Worm (Caenorhabditis elegans) whole organism, early embryonic: ENCODE results near the gene tag-241.

Experiments used
- B0310.2 ChIP-seq: sonication (generic microtip); optimal IDR thresholded peaks from 2 replicates; lab custom pipeline; 2016; ENCODE audit warnings: mild to moderate bottlenecking, missing genetic modification characterization, missing compliant biosample characterization
- F13C5.2 ChIP-seq: sonication (generic microtip); optimal IDR thresholded peaks from 2 replicates; lab custom pipeline; 2017; ENCODE audit warnings: mild to moderate bottlenecking, missing genetic modification characterization, inconsistent platforms, missing compliant biosample characterization
- aly-1 ChIP-seq: sonication (generic microtip); optimal IDR thresholded peaks from 2 replicates; lab custom pipeline; 2016; ENCODE audit warnings: missing genetic modification characterization, missing compliant biosample characterization
- ama-1 ChIP-seq: fragments of 150-350 bp; optimal IDR thresholded peaks from 2 replicates; lab custom pipeline; 2014
- ceh-13 ChIP-seq: fragments of 200-800 bp; sonication (Bioruptor generic); optimal IDR thresholded peaks from 2 replicates; lab custom pipeline; 2018; ENCODE audit warnings: mild to moderate bottlenecking, missing genetic modification characterization, missing compliant biosample characterization
- ceh-36 ChIP-seq: sonication (generic microtip); optimal IDR thresholded peaks from 2 replicates; lab custom pipeline; 2016; ENCODE audit warnings: missing genetic modification characterization, inconsistent platforms, missing compliant biosample characterization
- ets-7 ChIP-seq: sonication (generic microtip); optimal IDR thresholded peaks from 2 replicates; lab custom pipeline; 2016; ENCODE audit warnings: missing genotype, missing genetic modification characterization, missing compliant biosample characterization
- flt-1 ChIP-seq: fragments of 200-800 bp; sonication (Bioruptor generic); IDR thresholded peaks from 2 replicates; pipeline ENCODE4 v1.3.6; 2022; ENCODE audit warnings: missing genetic modification characterization, missing compliant biosample characterization
- hmbx-1 ChIP-seq: sonication (generic microtip); optimal IDR thresholded peaks from 2 replicates; lab custom pipeline; 2016; ENCODE audit warnings: mild to moderate bottlenecking, missing genetic modification characterization, missing compliant biosample characterization
- hmg-4 ChIP-seq: fragments of 200-800 bp; sonication (Bioruptor generic); optimal IDR thresholded peaks from 2 replicates; lab custom pipeline; 2018; ENCODE audit warnings: mild to moderate bottlenecking, missing genetic modification characterization, missing compliant biosample characterization
- hnd-1 ChIP-seq: sonication (generic microtip); optimal IDR thresholded peaks from 2 replicates; lab custom pipeline; 2016; ENCODE audit warnings: missing genetic modification characterization, missing compliant biosample characterization
- pes-1 ChIP-seq: fragments of 200-800 bp; sonication (Bioruptor generic); IDR thresholded peaks from 2 replicates; pipeline ENCODE4 v1.3.6; 2022; ENCODE audit warnings: missing genetic modification reagents, missing genetic modification characterization, missing compliant biosample characterization
- scrt-1 ChIP-seq: fragments of 200-800 bp; sonication (Bioruptor generic); IDR thresholded peaks from 2 replicates; pipeline ENCODE4 v1.3.6; 2022; ENCODE audit warnings: missing genetic modification characterization, missing compliant biosample characterization
- sea-1 ChIP-seq: fragments of 200-800 bp; sonication (Bioruptor generic); conservative IDR thresholded peaks from 2 replicates; pipeline ENCODE4 v1.3.6; 2022; ENCODE audit warnings: missing genetic modification characterization, missing compliant biosample characterization
- tbx-11 ChIP-seq: fragments of 200-800 bp; sonication (Bioruptor generic); IDR thresholded peaks from 2 replicates; pipeline ENCODE4 v1.3.6; 2022; ENCODE audit warnings: missing genetic modification characterization, missing compliant biosample characterization
- tbx-37 ChIP-seq: fragments of 200-800 bp; sonication (Bioruptor generic); conservative IDR thresholded peaks from 2 replicates; pipeline ENCODE4 v1.3.6; 2022; ENCODE audit warnings: missing genetic modification reagents, missing genetic modification characterization, missing compliant biosample characterization
- tra-4 ChIP-seq: sonication (generic microtip); optimal IDR thresholded peaks from 2 replicates; lab custom pipeline; 2017; ENCODE audit warnings: missing genetic modification characterization, missing compliant biosample characterization

tag-241 gene

ce11 chrX:11878109-11878508 is 54.3 kb downstream of the tag-241 start, which contains the start of gene Y62H9A.2:
Gene Y62H9A.2 (minus strand): TSS chrX:11878209.
- TF ChIP-seq F13C5.2 (tag; lab: Kevin White, UChicago) (no peak), aly-1 (tag; lab: Kevin White, UChicago) (no peak), tbx-37 (GFP tag; lab: Robert Waterston, UW) (no peak), ceh-36 (no peak), tbx-11 (no peak)

ce11 chrX:11879871-11880270 is 56.1 kb downstream of the tag-241 start, which contains the start of the genes Y62H9A.3 and Y62H9A.4:
Gene Y62H9A.3 (minus strand): TSS chrX:11879971.
Gene Y62H9A.4 (plus strand): TSS chrX:11880126.
- TF ChIP-seq tbx-11: no peak
- no peak for TF ChIP-seq scrt-1 (GFP tag; lab: Robert Waterston, UW)
- TF ChIP-seq ets-7 (tag; lab: Kevin White, UChicago): no peak
- no peak for TF ChIP-seq B0310.2 (tag; lab: Kevin White, UChicago)
- TF ChIP-seq ceh-36: no peak
- no peak for TF ChIP-seq hnd-1 (tag; lab: Kevin White, UChicago)
- no peak for TF ChIP-seq sea-1 (GFP tag; lab: Robert Waterston, UW)
- no peak for TF ChIP-seq hmg-4 (GFP tag; lab: Kevin White, UChicago)
- TF ChIP-seq hmbx-1: no peak
- no peak for TF ChIP-seq tbx-37 (GFP tag; lab: Robert Waterston, UW)

DNA sequence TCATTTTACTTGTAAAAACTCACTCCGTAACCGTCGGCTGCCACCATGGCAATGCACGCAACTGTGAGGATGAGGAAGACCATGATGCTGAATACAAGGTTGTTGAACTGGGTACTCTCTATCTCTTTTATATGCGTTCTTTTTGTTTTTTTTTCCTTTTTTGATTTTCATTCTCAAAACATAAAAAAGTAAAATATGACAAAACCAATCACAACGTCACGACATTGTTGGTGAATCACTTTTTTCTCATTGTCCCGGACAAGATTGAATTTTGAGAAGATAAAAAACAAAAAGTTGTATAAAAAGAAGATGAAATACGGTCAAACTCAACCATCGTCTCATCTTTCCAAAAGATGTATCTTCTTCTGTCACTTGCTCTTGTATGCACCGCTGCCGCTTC is 59.0 kb downstream of the tag-241 start, which contains the start of the genes Y62H9A.5 and ule-5:
Gene Y62H9A.5 (minus strand): TSS at position 101 of the 400 bp plus-strand sequence.
Gene ule-5 (plus strand): TSS at position 328 of the 400 bp plus-strand sequence.
- TF ChIP-seq flt-1: no peak
- no peak for TF ChIP-seq ets-7 (tag; lab: Kevin White, UChicago)
- TF ChIP-seq B0310.2 (tag; lab: Kevin White, UChicago): no peak
- no peak for TF ChIP-seq ama-1 (lab: Kevin White, UChicago)
- no peak for TF ChIP-seq tbx-37 (GFP tag; lab: Robert Waterston, UW)
- no peak for TF ChIP-seq ceh-36
- TF ChIP-seq ceh-13 (GFP tag; lab: Kevin White, UChicago): no peak
- no peak for TF ChIP-seq F13C5.2 (tag; lab: Kevin White, UChicago)
- TF ChIP-seq sea-1 (GFP tag; lab: Robert Waterston, UW): no peak
- no peak for TF ChIP-seq pes-1 (GFP tag; lab: Robert Waterston, UW)
- no peak for TF ChIP-seq hmbx-1
- no peak for TF ChIP-seq tbx-11
- TF ChIP-seq hmg-4 (GFP tag; lab: Kevin White, UChicago): no peak
- TF ChIP-seq scrt-1 (GFP tag; lab: Robert Waterston, UW): no peak
- no peak for TF ChIP-seq tra-4 (tag; lab: Kevin White, UChicago)
- TF ChIP-seq hnd-1 (tag; lab: Kevin White, UChicago): no peak
- TF ChIP-seq aly-1 (tag; lab: Kevin White, UChicago): no peak

DNA sequence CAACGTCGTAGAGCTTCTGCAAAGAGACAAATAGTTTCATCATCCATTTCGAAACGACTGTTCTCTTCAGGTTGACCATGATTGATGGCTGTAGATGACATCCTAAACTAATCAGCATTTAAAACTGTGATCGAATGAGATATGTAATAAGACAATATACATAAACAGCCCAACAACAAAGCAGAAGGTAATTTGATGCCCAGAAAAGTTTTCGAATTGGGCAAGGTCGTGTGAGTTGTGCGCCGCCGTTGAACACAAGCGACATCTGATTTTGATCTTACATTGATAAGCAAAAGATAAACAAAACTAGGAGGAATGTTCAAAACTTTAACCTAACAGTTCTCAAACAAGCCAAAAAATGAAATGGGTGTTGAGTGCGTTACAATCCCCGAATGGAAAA is 61.8 kb downstream of the tag-241 start, which contains the start of gene Y62H9A.7:
Gene Y62H9A.7 (minus strand): TSS at position 101 of the 400 bp plus-strand sequence.
- no peak for TF ChIP-seq scrt-1 (GFP tag; lab: Robert Waterston, UW)
- no peak for TF ChIP-seq ceh-13 (GFP tag; lab: Kevin White, UChicago)
- TF ChIP-seq pes-1 (GFP tag; lab: Robert Waterston, UW): no peak
